Fruit fly (Drosophila melanogaster) whole organism, embryonic: ENCODE data around the gene Rbp6.

Experiments
- Aef1 ChIP-seq: fragments of 200-800 bp; sonication (Bioruptor generic); IDR thresholded peaks from 3 replicates; pipeline ENCODE4 v1.3.6; 2022; ENCODE audit warnings: missing biosample characterization, missing genetic modification characterization
- Bgb ChIP-seq: fragments of 200-800 bp; sonication (Bioruptor generic); IDR thresholded peaks from 2 replicates; pipeline ENCODE4 v1.3.6; 2022; ENCODE audit warnings: missing biosample characterization, missing genetic modification characterization; ENCODE audit not compliant: partially characterized antibody
- CG10267 ChIP-seq: fragments of 200-800 bp; sonication (Bioruptor generic); optimal IDR thresholded peaks from 2 replicates; lab custom pipeline; 2018; ENCODE audit warnings: missing biosample characterization, mild to moderate bottlenecking, missing genetic modification characterization, moderate library complexity
- CG12104 ChIP-seq: fragments of 200-800 bp; sonication (Bioruptor generic); optimal IDR thresholded peaks from 3 replicates; lab custom pipeline; 2016; ENCODE audit warnings: missing biosample characterization, missing genetic modification characterization
- CG13424 ChIP-seq: fragments of 200-800 bp; sonication (Bioruptor generic); optimal IDR thresholded peaks from 2 replicates; lab custom pipeline; 2019; ENCODE audit warnings: missing biosample characterization, mild to moderate bottlenecking, missing genetic modification characterization, moderate library complexity
- CG14965 ChIP-seq: fragments of 200-800 bp; sonication (Bioruptor generic); optimal IDR thresholded peaks from 2 replicates; lab custom pipeline; 2016; ENCODE audit warnings: missing biosample characterization, missing genetic modification characterization, borderline replicate concordance
- CG15514 ChIP-seq: fragments of 200-800 bp; sonication (Bioruptor generic); optimal IDR thresholded peaks from 3 replicates; lab custom pipeline; 2017; ENCODE audit warnings: missing biosample characterization, missing genetic modification characterization, mild to moderate bottlenecking, moderate library complexity, missing genetic modification reagents
- CG1603 ChIP-seq: fragments of 200-800 bp; sonication (Bioruptor generic); optimal IDR thresholded peaks from 2 replicates; lab custom pipeline; 2019; ENCODE audit warnings: missing biosample characterization, mild to moderate bottlenecking, missing genetic modification characterization, moderate library complexity
- CG17361 ChIP-seq: fragments of 200-800 bp; sonication (Bioruptor generic); IDR thresholded peaks from 3 replicates; pipeline ENCODE4 v1.3.6; 2022; ENCODE audit warnings: missing biosample characterization, missing genetic modification characterization
- CG17829 ChIP-seq: fragments of 200-800 bp; optimal IDR thresholded peaks from 2 replicates; lab custom pipeline; 2019; ENCODE audit warnings: missing biosample characterization, mild to moderate bottlenecking, missing genetic modification characterization, moderate library complexity
- CG18476 ChIP-seq: fragments of 200-800 bp; sonication (Bioruptor generic); optimal IDR thresholded peaks from 2 replicates; lab custom pipeline; 2016; ENCODE audit warnings: missing biosample characterization, mild to moderate bottlenecking, missing genetic modification characterization
- CG2116 ChIP-seq: fragments of 200-800 bp; sonication (Bioruptor generic); optimal IDR thresholded peaks from 3 replicates; lab custom pipeline; 2018; ENCODE audit warnings: missing biosample characterization, mild to moderate bottlenecking, missing genetic modification characterization
- CG2129 ChIP-seq: fragments of 200-800 bp; sonication (Bioruptor generic); IDR thresholded peaks from 2 replicates; pipeline ENCODE4 v1.3.6; 2022; ENCODE audit warnings: missing biosample characterization, missing genetic modification characterization; ENCODE audit not compliant: partially characterized antibody
- CG31224 ChIP-seq: fragments of 200-800 bp; sonication (Bioruptor generic); IDR thresholded peaks from 2 replicates; pipeline ENCODE4 v1.3.6; 2022; ENCODE audit warnings: missing biosample characterization, missing genetic modification characterization
- CG32767 ChIP-seq: fragments of 200-800 bp; sonication (Bioruptor generic); IDR thresholded peaks from 2 replicates; pipeline ENCODE4 v1.3.6; 2022; ENCODE audit warnings: missing biosample characterization, missing genetic modification characterization
- CG34422 ChIP-seq: fragments of 200-800 bp; sonication (Bioruptor generic); IDR thresholded peaks from 3 replicates; pipeline ENCODE4 v1.3.6; 2022; ENCODE audit warnings: missing biosample characterization, missing genetic modification characterization
- CG4820 ChIP-seq: fragments of 200-800 bp; sonication (Bioruptor generic); optimal IDR thresholded peaks from 3 replicates; lab custom pipeline; 2016; ENCODE audit warnings: missing biosample characterization, missing genetic modification characterization
- CG6254 ChIP-seq: fragments of 200-800 bp; sonication (Bioruptor generic); optimal IDR thresholded peaks from 3 replicates; lab custom pipeline; 2017; ENCODE audit warnings: mild to moderate bottlenecking, missing biosample characterization, missing genetic modification reagents, missing genetic modification characterization
- CG6854 ChIP-seq: fragments of 200-800 bp; sonication (Bioruptor generic); optimal IDR thresholded peaks from 3 replicates; lab custom pipeline; 2017; ENCODE audit warnings: missing biosample characterization, mild to moderate bottlenecking, missing genetic modification characterization
- CG7987 ChIP-seq: fragments of 200-800 bp; sonication (Bioruptor generic); optimal IDR thresholded peaks from 2 replicates; lab custom pipeline; 2018; ENCODE audit warnings: missing biosample characterization, mild to moderate bottlenecking, missing genetic modification characterization, moderate library complexity
- Dll ChIP-seq: fragments of 200-800 bp; sonication (Bioruptor generic); IDR thresholded peaks from 4 replicates; pipeline ENCODE4 v1.3.6; 2022; ENCODE audit warnings: missing biosample characterization, missing genetic modification characterization; ENCODE audit not compliant: partially characterized antibody
- Dref ChIP-seq: fragments of 200-800 bp; sonication (Bioruptor generic); IDR thresholded peaks from 2 replicates; pipeline ENCODE4 v1.3.6; 2022; ENCODE audit warnings: missing biosample characterization, missing genetic modification characterization
- ERR ChIP-seq: fragments of 200-800 bp; sonication (Bioruptor generic); optimal IDR thresholded peaks from 2 replicates; lab custom pipeline; 2016; ENCODE audit warnings: missing biosample characterization, missing genetic modification characterization
- HLH54F ChIP-seq: fragments of 200-800 bp; sonication (Bioruptor generic); optimal IDR thresholded peaks from 3 replicates; lab custom pipeline; 2016; ENCODE audit warnings: missing biosample characterization, missing genetic modification characterization
- HmgD ChIP-seq: fragments of 200-800 bp; sonication (Bioruptor generic); optimal IDR thresholded peaks from 3 replicates; lab custom pipeline; 2016; ENCODE audit warnings: missing biosample characterization, missing genetic modification characterization
- MESR4 ChIP-seq: fragments of 200-800 bp; sonication (Bioruptor generic); optimal IDR thresholded peaks from 2 replicates; lab custom pipeline; 2018; ENCODE audit warnings: missing biosample characterization, mild to moderate bottlenecking, missing genetic modification characterization, moderate library complexity
- Opbp ChIP-seq: fragments of 200-800 bp; sonication (Bioruptor generic); IDR thresholded peaks from 3 replicates; pipeline ENCODE4 v1.3.6; 2022; ENCODE audit warnings: missing biosample characterization, missing genetic modification characterization; ENCODE audit not compliant: partially characterized antibody
- Pdp1 ChIP-seq, 2 experiments: fragments of 200-800 bp; sonication (Bioruptor generic); optimal IDR thresholded peaks; 3 replicates each; lab custom pipeline; 2016; ENCODE audit warnings: missing biosample characterization in 2 of 2, missing genetic modification characterization in 2 of 2, mild to moderate bottlenecking in 1 of 2, moderate library complexity in 1 of 2
- Scr ChIP-seq: fragments of 200-800 bp; sonication (Bioruptor generic); IDR thresholded peaks from 2 replicates; pipeline ENCODE4 v1.3.6; 2022; ENCODE audit warnings: missing biosample characterization, missing genetic modification characterization; ENCODE audit not compliant: partially characterized antibody
- Sry-δ ChIP-seq: fragments of 200-800 bp; sonication (Bioruptor generic); optimal IDR thresholded peaks from 2 replicates; lab custom pipeline; 2016; ENCODE audit warnings: missing biosample characterization, missing genetic modification characterization
- abd-A ChIP-seq: fragments of 200-800 bp; sonication (Bioruptor generic); optimal IDR thresholded peaks from 3 replicates; lab custom pipeline; 2019; ENCODE audit warnings: missing biosample characterization, mild to moderate bottlenecking, missing genetic modification characterization, moderate library complexity
- dm ChIP-seq: fragments of 200-800 bp; sonication (Bioruptor generic); optimal IDR thresholded peaks from 3 replicates; lab custom pipeline; 2016; ENCODE audit warnings: missing biosample characterization, missing genetic modification characterization
- fd64A ChIP-seq: fragments of 200-800 bp; sonication (Bioruptor generic); optimal IDR thresholded peaks from 3 replicates; lab custom pipeline; 2018; ENCODE audit warnings: missing biosample characterization, mild to moderate bottlenecking, missing genetic modification characterization
- grau ChIP-seq: fragments of 200-800 bp; optimal IDR thresholded peaks from 3 replicates; lab custom pipeline; 2019; ENCODE audit warnings: missing biosample characterization, mild to moderate bottlenecking, missing genetic modification characterization, moderate library complexity
- jigr1 ChIP-seq: fragments of 200-800 bp; sonication (Bioruptor generic); IDR thresholded peaks from 3 replicates; pipeline ENCODE4 v1.3.6; 2022; ENCODE audit warnings: missing biosample characterization, missing genetic modification characterization
- jumu ChIP-seq: fragments of 200-800 bp; sonication (Bioruptor generic); optimal IDR thresholded peaks from 3 replicates; lab custom pipeline; 2016; ENCODE audit warnings: missing biosample characterization, missing genetic modification characterization
- lmd ChIP-seq: fragments of 200-800 bp; sonication (Bioruptor generic); IDR thresholded peaks from 2 replicates; pipeline ENCODE4 v1.3.6; 2022; ENCODE audit warnings: missing biosample characterization, missing genetic modification characterization
- lola ChIP-seq, 3 experiments: fragments of >200 bp in 2 of 3; fragments of 200-800 bp in 1 of 3; sonication (Bioruptor generic) in 1 of 3; optimal IDR thresholded peaks; 2 replicates each; lab custom pipeline; 2017 to 2019; ENCODE audit warnings: missing biosample characterization in 3 of 3, missing genetic modification characterization in 3 of 3, mild to moderate bottlenecking in 1 of 3, moderate library complexity in 1 of 3
- pfk ChIP-seq: fragments of 200-800 bp; sonication (Bioruptor generic); optimal IDR thresholded peaks from 2 replicates; lab custom pipeline; 2018; ENCODE audit warnings: missing biosample characterization, mild to moderate bottlenecking, missing genetic modification characterization, moderate library complexity
- pho ChIP-seq: fragments of 200-800 bp; sonication (Bioruptor generic); optimal IDR thresholded peaks from 2 replicates; lab custom pipeline; 2016; ENCODE audit warnings: missing biosample characterization, missing genetic modification characterization
- phol ChIP-seq: fragments of 200-800 bp; sonication (Bioruptor generic); optimal IDR thresholded peaks from 3 replicates; lab custom pipeline; 2018; ENCODE audit warnings: missing biosample characterization, mild to moderate bottlenecking, missing genetic modification characterization, moderate library complexity
- repo ChIP-seq: fragments of 200-800 bp; sonication (Bioruptor generic); optimal IDR thresholded peaks from 2 replicates; lab custom pipeline; 2016; ENCODE audit warnings: missing biosample characterization, missing genetic modification characterization
- stc ChIP-seq: fragments of 200-800 bp; sonication (Bioruptor generic); IDR thresholded peaks from 2 replicates; pipeline ENCODE4 v1.3.6; 2022; ENCODE audit warnings: missing biosample characterization, missing genetic modification characterization
- stwl ChIP-seq: fragments of 200-800 bp; sonication (Bioruptor generic); optimal IDR thresholded peaks from 3 replicates; lab custom pipeline; 2018; ENCODE audit warnings: missing biosample characterization, mild to moderate bottlenecking, missing genetic modification characterization, moderate library complexity
- sug ChIP-seq: fragments of 200-800 bp; optimal IDR thresholded peaks from 2 replicates; lab custom pipeline; 2019; ENCODE audit warnings: missing biosample characterization, mild to moderate bottlenecking, missing genetic modification characterization, moderate library complexity
- vnd ChIP-seq: fragments of 200-800 bp; sonication (Bioruptor generic); IDR thresholded peaks from 3 replicates; pipeline ENCODE4 v1.3.6; 2022; ENCODE audit warnings: missing biosample characterization, missing genetic modification characterization; ENCODE audit not compliant: partially characterized antibody
- z ChIP-seq: fragments of 200-800 bp; sonication (Bioruptor generic); IDR thresholded peaks from 3 replicates; pipeline ENCODE4 v1.3.6; 2022; ENCODE audit warnings: missing biosample characterization, missing genetic modification characterization
- zen ChIP-seq: fragments of 200-800 bp; sonication (Bioruptor generic); optimal IDR thresholded peaks from 3 replicates; lab custom pipeline; 2018; ENCODE audit warnings: missing biosample characterization, mild to moderate bottlenecking, missing genetic modification characterization, moderate library complexity

The Rbp6 gene

DNA sequence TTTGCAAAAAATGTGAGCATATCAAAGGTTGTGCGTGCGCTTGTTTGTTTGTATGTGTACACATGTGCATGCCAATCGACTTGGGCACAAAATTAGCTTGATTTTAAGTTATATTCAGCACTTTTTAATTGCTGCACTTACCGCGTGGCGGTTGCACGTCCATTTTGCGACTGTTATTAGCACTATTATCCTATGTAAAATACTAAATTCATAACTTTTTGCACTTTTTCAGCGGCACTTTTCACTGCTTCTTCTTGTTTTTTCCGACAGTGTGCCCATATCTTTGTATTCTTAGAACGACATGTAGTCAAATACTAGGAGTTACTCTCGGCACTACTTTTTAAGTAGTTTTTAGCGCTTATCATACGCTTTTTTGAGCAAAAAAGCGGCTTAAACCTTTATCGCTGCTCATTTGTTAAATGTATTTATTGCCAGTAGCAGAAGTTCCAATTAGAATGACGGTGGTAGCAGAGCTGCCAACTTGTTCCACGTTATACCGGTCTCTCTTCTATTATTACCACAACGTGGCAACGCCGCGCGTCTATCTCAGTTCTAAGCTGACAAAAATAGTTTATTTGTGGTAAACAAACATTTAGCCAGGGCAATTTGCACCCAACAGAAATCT lies 195.6 kb downstream of the Rbp6 start, which contains the start of the genes scaf6 and Papst2 (continued):
- TF ChIP-seq Dref (peak; percentile 39), stc (GFP tag; lab: Robert Waterston, UW) (no peak), zen (tag; lab: Kevin White, UChicago) (no peak), Aef1 (GFP tag; lab: Robert Waterston, UW) (no peak), CG1603 (peak; percentile 60), CG32767 (no peak), CG2129 (no peak), jigr1 (no peak), sug (peak; percentile 12), Opbp (GFP tag; lab: Robert Waterston, UW) (peak; percentile 53; the same call in 1 of the 3 replicates), phol (tag; lab: Kevin White, UChicago) (peak; percentile 58), fd64A (GFP tag; lab: Kevin White, UChicago) (no peak), CG17829 (tag; lab: Kevin White, UChicago) (peak; percentile 41), repo (no peak), HmgD (peak; percentile 58), CG18476 (GFP tag; lab: Kevin White, UChicago) (no peak), CG6854 (no peak), CG4820 (GFP tag; lab: Kevin White, UChicago) (no peak), grau (tag; lab: Kevin White, UChicago) (no peak), stwl (tag; lab: Kevin White, UChicago) (peak; percentile 83), CG17361 (GFP tag; lab: Robert Waterston, UW) (no peak), CG2116 (peak; percentile 40), Sry-δ (GFP tag; lab: Kevin White, UChicago) (peak; percentile 87), CG6254 (GFP tag; lab: Kevin White, UChicago) (no peak), ERR (GFP tag; lab: Kevin White, UChicago) (no peak), CG34422 (GFP tag; lab: Robert Waterston, UW) (peak; percentile 54; the same call in 1 of the 3 replicates), pho (peak; percentile 14), Dll (GFP tag; lab: Robert Waterston, UW) (peak; percentile 53; the same call in 2 of the 4 replicates), dm (peak; percentile 75), MESR4 (GFP tag; lab: Kevin White, UChicago) (peak; percentile 70), lola (GFP tag; optimal IDR thresholded peaks at IDR 0.05; lab: Kevin White, UChicago) (peak in 1 of 3 experiments; percentile 8), abd-A (no peak), pfk (no peak), CG15514 (peak; percentile 55), jumu (GFP tag; lab: Kevin White, UChicago) (peak; percentile 13), lmd (GFP tag; lab: Robert Waterston, UW) (no peak), Scr (peak; percentile 58), CG31224 (GFP tag; lab: Robert Waterston, UW) (no peak), Pdp1 (GFP tag; optimal IDR thresholded peaks at IDR 0.05; lab: Kevin White, UChicago) (peak; percentile 15 to 31), vnd (GFP tag; lab: Robert Waterston, UW) (0 out of 3 replicates have a peak, but pooled peaks have one; percentile 22), CG7987 (no peak), z (GFP tag; lab: Robert Waterston, UW) (no peak), Bgb (GFP tag; lab: Robert Waterston, UW) (peak; percentile 52; the same call in 1 of the 2 replicates), CG13424 (tag; lab: Kevin White, UChicago) (peak; percentile 16), HLH54F (GFP tag; lab: Kevin White, UChicago) (peak; percentile 5), CG14965 (GFP tag; lab: Kevin White, UChicago) (no peak), CG12104 (GFP tag; lab: Kevin White, UChicago) (peak; percentile 10), CG10267 (tag; lab: Kevin White, UChicago) (peak; percentile 59)
